Worm (Caenorhabditis elegans): ENCODE measurements around the gene ZC449.8.

DNA sequence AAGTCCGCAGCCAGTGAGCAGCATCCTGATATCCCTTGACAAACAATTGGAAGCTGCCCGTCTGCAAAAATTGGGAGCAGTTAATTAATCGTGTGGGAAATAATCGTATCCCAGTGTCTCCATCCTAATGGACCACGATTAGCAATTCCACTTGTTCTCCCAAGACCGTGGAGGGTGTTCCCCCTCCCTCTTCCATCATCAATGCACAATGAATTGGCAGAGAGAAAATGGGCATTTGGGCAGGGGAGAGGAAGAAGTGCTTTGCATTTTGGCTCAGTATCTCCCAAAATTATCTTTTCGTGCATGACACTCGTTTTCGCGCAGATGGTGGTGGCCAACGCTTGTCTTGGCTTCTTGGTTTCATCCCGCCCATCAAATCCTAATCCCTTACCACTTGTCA lies 37.8 kb upstream of the ZC449.8 start:
- TF ChIP-seq pqm-1 (tag; optimal IDR thresholded peaks at IDR 0.05), result no peak
- TF ChIP-seq jun-1 (tag; optimal IDR thresholded peaks at IDR 0.05), result no peak
- TF ChIP-seq attf-4 (tag; optimal IDR thresholded peaks at IDR 0.05), result no peak
- no peak for TF ChIP-seq ctbp-1 (GFP tag; IDR thresholded peaks at IDR 0.05)
- TF ChIP-seq aly-2 (tag; optimal IDR thresholded peaks at IDR 0.05), result no peak
- no peak for TF ChIP-seq ZK546.5 (tag; optimal IDR thresholded peaks at IDR 0.05)
- TF ChIP-seq ceh-32 (tag; optimal IDR thresholded peaks at IDR 0.05; ENCODE audit: poor library complexity), result no peak
- TF ChIP-seq lsy-2 (tag; optimal IDR thresholded peaks at IDR 0.05), result no peak
- no peak for TF ChIP-seq zip-11 (GFP tag; IDR thresholded peaks at IDR 0.05)
